Worm (Caenorhabditis elegans): ENCODE data around the gene srx-1.

DNA sequence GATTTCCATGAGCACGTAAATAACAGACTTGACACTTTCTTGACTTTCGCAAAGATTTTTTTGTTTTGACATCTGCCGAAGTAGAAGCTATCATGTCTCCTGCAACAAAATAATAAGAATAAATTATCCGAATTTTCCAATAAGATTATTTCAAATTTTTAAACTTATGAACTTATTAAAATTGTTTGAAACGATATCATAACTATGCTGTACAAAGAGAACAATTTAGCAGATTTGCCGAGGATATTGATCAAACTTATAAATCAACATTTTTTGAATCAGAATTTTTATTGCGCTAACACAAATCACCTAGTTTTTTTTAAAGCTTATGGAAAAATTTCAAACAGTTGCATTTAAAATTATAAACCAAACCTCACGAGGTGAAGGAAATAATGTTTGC is 31.2 kb upstream of the srx-1 start, which contains the start of gene nhr-195:
- no peak for TF ChIP-seq ztf-11 (tag; optimal IDR thresholded peaks at IDR 0.05)
- TF ChIP-seq duxl-1 (tag; optimal IDR thresholded peaks at IDR 0.05; ENCODE audit: poor library complexity): no peak
- TF ChIP-seq egl-27 (tag; optimal IDR thresholded peaks at IDR 0.05): no peak
- TF ChIP-seq pqm-1 (tag; optimal IDR thresholded peaks at IDR 0.05): no peak
- TF ChIP-seq T26A8.4 (GFP tag; IDR thresholded peaks at IDR 0.05): no peak
- TF ChIP-seq lsy-2 (tag; optimal IDR thresholded peaks at IDR 0.05): no peak
- TF ChIP-seq F44E2.7 (GFP tag; IDR thresholded peaks at IDR 0.05): no peak
- no peak for TF ChIP-seq ces-1 (GFP tag; optimal IDR thresholded peaks at IDR 0.05)
- TF ChIP-seq nhr-10 (tag; optimal IDR thresholded peaks at IDR 0.05): no peak
- TF ChIP-seq unc-62 (GFP tag; optimal IDR thresholded peaks at IDR 0.05 in 1 of 2): no peak
- TF ChIP-seq unc-62 (tag; optimal IDR thresholded peaks at IDR 0.05): no peak
- no peak for TF ChIP-seq ceh-82 (tag; optimal IDR thresholded peaks at IDR 0.05)
- no peak for TF ChIP-seq dpl-1 (GFP tag; optimal IDR thresholded peaks at IDR 0.05)
- TF ChIP-seq Y48G9A.11 (GFP tag; IDR thresholded peaks at IDR 0.05): no peak
